Worm (Caenorhabditis elegans) whole organism, young adult: ENCODE data around the gene dhhc-4.

ENCODE experiments used
- D2030.7 ChIP-seq: fragments of 200-800 bp; sonication (Bioruptor generic); IDR thresholded peaks from 2 replicates; pipeline ENCODE4 v1.3.6; 2022; ENCODE audit warnings: missing genetic modification reagents, missing genetic modification characterization, missing compliant biosample characterization
- F33H1.4 ChIP-seq: fragments of 200-800 bp; sonication (Bioruptor generic); IDR thresholded peaks from 2 replicates; pipeline ENCODE4 v1.3.6; 2022; ENCODE audit warnings: missing genetic modification reagents, missing genetic modification characterization, missing compliant biosample characterization
- F39B2.1 ChIP-seq: fragments of 200-800 bp; sonication (Bioruptor generic); IDR thresholded peaks from 2 replicates; pipeline ENCODE4 v1.3.6; 2022; ENCODE audit warnings: missing genetic modification reagents, missing genetic modification characterization, missing compliant biosample characterization
- F49E8.2 ChIP-seq: sonication (generic microtip); optimal IDR thresholded peaks from 3 replicates; lab custom pipeline; 2017; ENCODE audit warnings: missing genetic modification characterization, mild to moderate bottlenecking, missing compliant biosample characterization, antibody characterized with exemption, moderate library complexity; ENCODE audit not compliant: insufficient read depth
- K12H6.12 ChIP-seq: fragments of 200-800 bp; sonication (Bioruptor generic); optimal IDR thresholded peaks from 2 replicates; lab custom pipeline; 2018; ENCODE audit warnings: mild to moderate bottlenecking, missing genetic modification characterization, missing compliant biosample characterization
- aptf-2 ChIP-seq: fragments of 200-800 bp; sonication (Bioruptor generic); conservative IDR thresholded peaks from 2 replicates; pipeline ENCODE4 v1.3.6; 2022; ENCODE audit warnings: missing genetic modification reagents, missing genetic modification characterization, missing compliant biosample characterization
- atf-7 ChIP-seq: sonication (generic microtip); optimal IDR thresholded peaks from 2 replicates; lab custom pipeline; 2017; ENCODE audit warnings: mild to moderate bottlenecking, missing genetic modification characterization, missing compliant biosample characterization
- attf-5 ChIP-seq: fragments of 200-800 bp; sonication (Bioruptor generic); optimal IDR thresholded peaks from 2 replicates; lab custom pipeline; 2018; ENCODE audit warnings: mild to moderate bottlenecking, missing genetic modification characterization, missing compliant biosample characterization
- bed-2 ChIP-seq: fragments of 200-800 bp; sonication (Bioruptor generic); IDR thresholded peaks from 2 replicates; pipeline ENCODE4 v1.3.6; 2022; ENCODE audit warnings: missing genetic modification reagents, missing genetic modification characterization, missing compliant biosample characterization
- ccch-3 ChIP-seq: fragments of 200-800 bp; sonication (Bioruptor generic); optimal IDR thresholded peaks from 2 replicates; lab custom pipeline; 2018; ENCODE audit warnings: mild to moderate bottlenecking, missing genetic modification characterization, missing compliant biosample characterization
- cebp-1 ChIP-seq, 2 experiments: fragments of 200-800 bp in 1 of 2; sonication (Bioruptor generic) in 1 of 2; sonication (generic microtip) in 1 of 2; IDR thresholded peaks in 1 of 2; optimal IDR thresholded peaks in 1 of 2; 2 replicates each; pipeline versions ENCODE4 v1.3.6 to Lab custom; 2017 to 2022; ENCODE audit warnings: missing compliant biosample characterization in 2 of 2, missing genetic modification characterization in 2 of 2, mild to moderate bottlenecking in 1 of 2, missing genetic modification reagents in 1 of 2, moderate library complexity in 1 of 2
- cebp-2 ChIP-seq: fragments of 200-800 bp; sonication (Bioruptor generic); IDR thresholded peaks from 2 replicates; pipeline ENCODE4 v1.3.6; 2022; ENCODE audit warnings: missing genetic modification characterization, missing compliant biosample characterization
- ceh-91 ChIP-seq: fragments of 200-800 bp; sonication (Bioruptor generic); IDR thresholded peaks from 2 replicates; pipeline ENCODE4 v1.3.6; 2022; ENCODE audit warnings: missing genetic modification reagents, missing genetic modification characterization, missing compliant biosample characterization
- dox-1 ChIP-seq: fragments of 200-800 bp; sonication (Bioruptor generic); IDR thresholded peaks from 2 replicates; pipeline ENCODE4 v1.3.6; 2022; ENCODE audit warnings: missing genetic modification reagents, missing genetic modification characterization, missing compliant biosample characterization
- hlh-12 ChIP-seq: sonication (generic microtip); optimal IDR thresholded peaks from 2 replicates; lab custom pipeline; 2016; ENCODE audit warnings: missing genetic modification characterization, missing compliant biosample characterization
- hmg-1.2 ChIP-seq: fragments of 200-800 bp; sonication (Bioruptor generic); IDR thresholded peaks from 2 replicates; pipeline ENCODE4 v1.3.6; 2022; ENCODE audit warnings: missing genetic modification reagents, missing genetic modification characterization, missing compliant biosample characterization
- hrde-1 ChIP-seq: sonication (generic microtip); optimal IDR thresholded peaks from 2 replicates; lab custom pipeline; 2016; ENCODE audit warnings: missing genetic modification characterization, mild to moderate bottlenecking, missing compliant biosample characterization, moderate library complexity, missing genotype, missing genetic modification reagents, borderline replicate concordance
- hsf-1 ChIP-seq: fragments of 200-800 bp; sonication (Bioruptor generic); IDR thresholded peaks from 2 replicates; pipeline ENCODE4 v1.3.6; 2022; ENCODE audit warnings: missing genetic modification reagents, missing genetic modification characterization, missing compliant biosample characterization
- let-526 ChIP-seq: fragments of 200-800 bp; sonication (Bioruptor generic); IDR thresholded peaks from 2 replicates; pipeline ENCODE4 v1.3.6; 2022; ENCODE audit warnings: missing genetic modification reagents, missing genetic modification characterization, missing compliant biosample characterization
- lin-35 ChIP-seq, 3 experiments: fragments of 150-350 bp in 2 of 3; sonication (generic microtip) in 1 of 3; optimal IDR thresholded peaks; 2 replicates each; lab custom pipeline; 2014 to 2018; ENCODE audit warnings: missing biosample characterization in 3 of 3, missing genetic modification characterization in 3 of 3, missing genetic modification reagents in 3 of 3
- lin-54 ChIP-seq: fragments of 200-800 bp; sonication (Bioruptor generic); optimal IDR thresholded peaks from 2 replicates; lab custom pipeline; 2018; ENCODE audit warnings: mild to moderate bottlenecking, missing genetic modification characterization, missing compliant biosample characterization
- lsl-1 ChIP-seq: fragments of 200-800 bp; sonication (Bioruptor generic); optimal IDR thresholded peaks from 2 replicates; lab custom pipeline; 2018; ENCODE audit warnings: mild to moderate bottlenecking, missing genetic modification characterization, moderate library complexity, missing compliant biosample characterization
- madf-3 ChIP-seq: fragments of 200-800 bp; sonication (Bioruptor generic); IDR thresholded peaks from 2 replicates; pipeline ENCODE4 v1.3.6; 2022; ENCODE audit warnings: missing genetic modification reagents, missing genetic modification characterization, missing compliant biosample characterization
- madf-6 ChIP-seq: fragments of 200-800 bp; sonication (Bioruptor generic); IDR thresholded peaks from 2 replicates; pipeline ENCODE4 v1.3.6; 2022; ENCODE audit warnings: missing genetic modification reagents, missing genetic modification characterization, missing compliant biosample characterization
- madf-8 ChIP-seq: fragments of 200-800 bp; sonication (Bioruptor generic); conservative IDR thresholded peaks from 2 replicates; pipeline ENCODE4 v1.3.6; 2022; ENCODE audit warnings: missing genetic modification reagents, missing genetic modification characterization, missing compliant biosample characterization
- mcd-1 ChIP-seq: fragments of 200-800 bp; sonication (Bioruptor generic); IDR thresholded peaks from 2 replicates; pipeline ENCODE4 v1.3.6; 2022; ENCODE audit warnings: missing genetic modification reagents, missing genetic modification characterization, missing compliant biosample characterization
- nfya-2 ChIP-seq: fragments of 200-800 bp; sonication (Bioruptor generic); IDR thresholded peaks from 2 replicates; pipeline ENCODE4 v1.3.6; 2022; ENCODE audit warnings: missing genetic modification reagents, missing genetic modification characterization, missing compliant biosample characterization
- nhr-80 ChIP-seq: sonication (generic microtip); optimal IDR thresholded peaks from 2 replicates; lab custom pipeline; 2016; ENCODE audit warnings: missing genetic modification characterization, missing compliant biosample characterization
- nhr-90 ChIP-seq: sonication (generic microtip); optimal IDR thresholded peaks from 2 replicates; lab custom pipeline; 2016; ENCODE audit warnings: missing genotype, mild to moderate bottlenecking, missing genetic modification characterization, missing compliant biosample characterization
- pbrm-1 ChIP-seq: fragments of 200-800 bp; sonication (Bioruptor generic); IDR thresholded peaks from 2 replicates; pipeline ENCODE4 v1.3.6; 2022; ENCODE audit warnings: missing genetic modification reagents, missing genetic modification characterization, missing compliant biosample characterization
- pha-4 ChIP-seq: fragments of 150-350 bp; sonication (generic microtip); optimal IDR thresholded peaks from 2 replicates; lab custom pipeline; 2014; ENCODE audit warnings: missing biosample characterization, missing genetic modification reagents, missing genetic modification characterization
- sea-2 ChIP-seq: fragments of 200-800 bp; sonication (Bioruptor generic); IDR thresholded peaks from 2 replicates; pipeline ENCODE4 v1.3.6; 2022; ENCODE audit warnings: missing genetic modification characterization, missing compliant biosample characterization
- snpc-4 ChIP-seq, 5 experiments: fragments of 150-350 bp in 1 of 5; sonication (generic microtip) in 4 of 5; optimal IDR thresholded peaks; 2 replicates each; lab custom pipeline; 2014 to 2018; ENCODE audit warnings: missing genetic modification characterization in 5 of 5, missing biosample characterization in 3 of 5, antibody characterized with exemption in 2 of 5, mild to moderate bottlenecking in 2 of 5, missing compliant biosample characterization in 2 of 5, missing genotype in 2 of 5, moderate library complexity in 2 of 5, missing genetic modification reagents in 1 of 5
- sptf-2 ChIP-seq: fragments of 200-800 bp; sonication (Bioruptor generic); optimal IDR thresholded peaks from 2 replicates; lab custom pipeline; 2018; ENCODE audit warnings: mild to moderate bottlenecking, missing genetic modification characterization, missing compliant biosample characterization
- tbp1 ChIP-seq: fragments of 200-800 bp; sonication (Bioruptor generic); optimal IDR thresholded peaks from 2 replicates; lab custom pipeline; 2018; ENCODE audit warnings: mild to moderate bottlenecking, missing genetic modification characterization, missing compliant biosample characterization
- unc-130 ChIP-seq: sonication (generic microtip); optimal IDR thresholded peaks from 2 replicates; lab custom pipeline; 2016; ENCODE audit warnings: missing genetic modification reagents, missing genetic modification characterization, missing compliant biosample characterization
- ztf-18 ChIP-seq: sonication (generic microtip); optimal IDR thresholded peaks from 2 replicates; lab custom pipeline; 2016; ENCODE audit warnings: missing genotype, mild to moderate bottlenecking, missing genetic modification characterization, missing compliant biosample characterization

Gene dhhc-4

DNA sequence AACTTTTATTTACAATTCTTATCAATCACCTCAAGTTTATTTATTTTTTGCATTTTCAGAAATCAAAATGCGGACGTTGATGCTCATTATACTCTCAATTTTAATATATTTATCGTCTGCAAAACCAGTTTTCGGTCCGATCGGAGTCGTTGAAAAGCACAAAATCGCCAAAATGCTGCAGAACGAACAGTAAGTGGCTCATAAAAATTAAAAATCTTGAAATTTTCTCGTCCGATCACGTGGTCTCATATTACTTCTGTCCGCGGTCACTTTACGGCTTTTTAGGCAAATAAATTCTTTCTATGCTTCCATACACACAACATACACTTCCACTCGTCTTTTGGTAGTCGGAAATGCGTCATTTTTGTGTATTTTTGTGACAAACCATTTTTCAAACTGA, 23.9 kb downstream of the dhhc-4 start, which contains the start of gene K11H3.5 (continued):
- TF ChIP-seq cebp-2 (GFP tag; lab: Robert Waterston, UW) (no peak), pha-4 (tag; lab: Kevin White, UChicago) (no peak), aptf-2 (GFP tag; lab: Robert Waterston, UW) (no peak)

DNA sequence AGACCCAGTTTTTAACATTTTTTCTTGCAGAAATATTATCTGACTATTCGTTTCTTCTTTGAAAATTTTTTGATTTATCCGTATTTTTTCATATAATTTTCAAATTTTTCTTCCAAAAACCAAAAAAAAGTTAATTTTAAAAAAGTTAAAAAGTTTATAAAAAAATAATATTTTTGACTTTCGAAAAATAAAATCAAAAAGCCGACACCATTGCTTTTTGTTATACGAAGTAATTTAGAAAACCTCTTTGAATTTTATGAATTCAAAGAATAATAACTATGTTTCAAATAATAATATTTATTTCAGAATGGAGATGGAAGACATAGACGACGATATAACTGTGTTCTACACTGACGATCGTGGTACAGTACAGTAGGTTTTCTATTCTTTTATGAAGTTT, 32.7 kb downstream of the dhhc-4 start, which contains the start of gene K11H3.8:
Gene K11H3.8 (plus strand): TSS at position 301 of the 400 bp plus-strand sequence.
- TF ChIP-seq mcd-1 (GFP tag; lab: Robert Waterston, UW), result no peak
- TF ChIP-seq, all 124 proteins: peak for 0

DNA sequence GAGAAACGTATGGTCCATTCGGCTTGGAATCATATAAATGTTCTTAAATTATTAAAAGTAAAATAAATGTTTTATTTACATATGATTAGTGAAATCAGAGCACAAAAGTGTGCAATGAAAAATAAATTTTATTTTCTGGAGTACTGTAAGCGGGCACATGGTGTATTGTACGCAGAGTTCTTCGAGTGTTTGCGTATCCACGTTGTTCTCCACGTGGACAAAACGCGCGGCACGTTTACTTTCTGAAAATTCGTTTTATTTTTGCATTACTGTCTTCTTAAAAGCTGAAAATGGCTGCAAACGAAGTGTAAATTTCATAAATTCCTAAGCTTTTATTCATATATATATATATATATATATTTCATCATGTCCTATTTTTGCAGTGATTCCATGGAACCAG, 35.0 kb downstream of the dhhc-4 start:
- TF ChIP-seq madf-6 (peak; percentile 59; the same call in 1 of the 2 replicates), F33H1.4 (peak; percentile 52), tbp1 (GFP tag; lab: Kevin White, UChicago) (no peak), bed-2 (GFP tag; lab: Robert Waterston, UW) (no peak), let-526 (GFP tag; lab: Robert Waterston, UW) (no peak), lsl-1 (GFP tag; lab: Kevin White, UChicago) (peak; percentile 83), unc-130 (GFP tag; lab: Kevin White, UChicago) (peak; percentile 43), D2030.7 (GFP tag; lab: Robert Waterston, UW) (peak; percentile 20; the same call in 1 of the 2 replicates), hsf-1 (GFP tag; lab: Robert Waterston, UW) (no peak), madf-8 (peak; percentile 52), madf-3 (GFP tag; lab: Robert Waterston, UW) (no peak), snpc-4 (GFP tag; optimal IDR thresholded peaks at IDR 0.05; lab: Kevin White, UChicago) (no peak), snpc-4 (tag; optimal IDR thresholded peaks at IDR 0.05; lab: Kevin White, UChicago) (peak in 1 of 4 experiments; percentile 11)

DNA sequence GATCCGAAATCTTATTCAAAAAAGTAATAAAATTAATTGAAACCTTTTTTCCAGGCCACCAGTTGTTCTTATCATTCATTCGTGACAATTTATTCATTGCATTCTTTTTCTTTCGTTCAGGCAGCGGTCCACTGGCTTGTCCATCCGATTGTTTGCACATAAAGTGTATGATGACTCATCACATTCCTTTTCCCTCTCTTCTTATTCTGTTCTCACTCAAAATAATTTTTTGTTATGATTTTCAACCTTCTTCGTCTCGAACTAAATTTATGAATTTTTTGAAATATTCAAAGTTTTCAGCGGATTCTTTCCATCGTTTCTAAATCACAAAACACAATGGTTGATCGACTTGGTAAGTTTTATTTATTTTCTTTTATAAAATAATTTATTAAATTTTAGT, 37.1 kb downstream of the dhhc-4 start, which contains the start of gene ZK632.12:
Gene ZK632.12 (plus strand): TSS at position 301 of the 400 bp plus-strand sequence.
- TF ChIP-seq hrde-1 (tag; lab: Kevin White, UChicago), result no peak
- no peak for TF ChIP-seq nhr-90 (tag; lab: Kevin White, UChicago)
- TF ChIP-seq lin-35 (GFP tag; optimal IDR thresholded peaks at IDR 0.05; lab: Kevin White, UChicago), result no peak
- TF ChIP-seq, all 124 proteins: peak for 0

DNA sequence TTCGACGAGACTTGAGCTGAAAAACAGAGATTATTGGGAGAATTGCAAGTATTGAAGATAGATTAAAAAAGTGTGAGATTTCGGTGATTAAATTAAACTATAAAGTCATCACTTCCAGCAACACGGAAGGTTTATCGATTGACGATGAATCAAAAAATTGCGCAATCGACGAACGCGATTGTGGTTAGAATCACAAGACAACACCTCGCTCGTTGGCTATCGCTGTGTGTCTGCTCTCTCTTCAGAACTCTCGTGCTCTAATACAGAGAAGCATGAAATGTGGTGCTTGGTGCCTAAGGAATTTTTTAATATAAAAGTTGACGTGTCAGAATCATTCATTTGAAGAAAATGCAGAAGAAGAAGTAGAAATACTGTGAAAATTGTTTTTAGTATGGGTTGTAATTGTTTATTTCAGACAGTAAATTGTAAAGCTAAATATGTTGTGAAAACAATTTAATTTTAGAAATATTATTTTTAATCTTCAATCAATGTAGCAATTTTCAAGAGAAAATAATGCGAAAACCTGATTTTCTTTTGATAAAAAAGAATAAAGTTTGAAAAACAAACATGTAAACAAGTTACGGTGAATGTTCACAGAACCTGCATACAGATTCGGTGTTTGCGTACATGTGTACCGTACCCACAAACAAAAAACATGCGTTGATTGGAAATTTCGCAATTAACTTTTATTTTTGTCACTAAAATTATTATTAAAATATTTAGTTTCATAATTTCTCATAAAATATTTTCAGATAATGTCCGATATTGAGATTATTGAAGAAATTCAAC, 40.2 kb downstream of the dhhc-4 start, which contains the start of the genes ZK632.10 and ZK632.11:
Gene ZK632.10 (minus strand): TSS at position 560 of the 789 bp plus-strand sequence.
Gene ZK632.11 (plus strand): TSS at position 753 of the 789 bp plus-strand sequence.
- TF ChIP-seq dox-1 (GFP tag; lab: Robert Waterston, UW), result 0 out of 2 replicates have a peak, but pooled peaks have one; percentile 20
- TF ChIP-seq atf-7, result no peak
- peak; percentile 91 for TF ChIP-seq cebp-1 (GFP tag; IDR thresholded peaks at IDR 0.05; lab: Robert Waterston, UW)
- TF ChIP-seq cebp-1 (tag; optimal IDR thresholded peaks at IDR 0.05; lab: Kevin White, UChicago), result peak; percentile 89
- TF ChIP-seq sea-2 (GFP tag; lab: Robert Waterston, UW), result no peak
- TF ChIP-seq pbrm-1 (GFP tag; lab: Robert Waterston, UW), result peak; percentile 56
- TF ChIP-seq nhr-80, result peak; percentile 56
- TF ChIP-seq K12H6.12, result peak; percentile 59
- no peak for TF ChIP-seq hlh-12
- peak; percentile 17 for TF ChIP-seq attf-5
- TF ChIP-seq hmg-1.2 (GFP tag; lab: Robert Waterston, UW), result peak; percentile 44; the same call in 1 of the 2 replicates
- TF ChIP-seq snpc-4 (GFP tag; optimal IDR thresholded peaks at IDR 0.05; lab: Kevin White, UChicago), result no peak
- TF ChIP-seq snpc-4 (tag; optimal IDR thresholded peaks at IDR 0.05; lab: Kevin White, UChicago), result peak in 2 of 4 experiments; percentile 16 to 42
- peak; percentile 31 for TF ChIP-seq lin-54 (GFP tag; lab: Kevin White, UChicago)
- no peak for TF ChIP-seq sptf-2 (GFP tag; lab: Kevin White, UChicago)
- 0 out of 2 replicates have a peak, but pooled peaks have one; percentile 31 for TF ChIP-seq F39B2.1 (GFP tag; lab: Robert Waterston, UW)
- TF ChIP-seq ztf-18 (tag; lab: Kevin White, UChicago), result no peak
- no peak for TF ChIP-seq ccch-3 (GFP tag; lab: Kevin White, UChicago)
- TF ChIP-seq ceh-91 (GFP tag; lab: Robert Waterston, UW), result peak; percentile 53
- TF ChIP-seq aptf-2 (GFP tag; lab: Robert Waterston, UW), result no peak
- TF ChIP-seq F49E8.2 (tag; lab: Kevin White, UChicago), result peak; percentile 8
- TF ChIP-seq madf-6, result peak; percentile 29; the same call in 1 of the 2 replicates
- TF ChIP-seq nfya-2 (GFP tag; lab: Robert Waterston, UW), result no peak
